Fruit fly (Drosophila melanogaster): ENCODE results near the gene CG31522.

Gene CG31522

DNA sequence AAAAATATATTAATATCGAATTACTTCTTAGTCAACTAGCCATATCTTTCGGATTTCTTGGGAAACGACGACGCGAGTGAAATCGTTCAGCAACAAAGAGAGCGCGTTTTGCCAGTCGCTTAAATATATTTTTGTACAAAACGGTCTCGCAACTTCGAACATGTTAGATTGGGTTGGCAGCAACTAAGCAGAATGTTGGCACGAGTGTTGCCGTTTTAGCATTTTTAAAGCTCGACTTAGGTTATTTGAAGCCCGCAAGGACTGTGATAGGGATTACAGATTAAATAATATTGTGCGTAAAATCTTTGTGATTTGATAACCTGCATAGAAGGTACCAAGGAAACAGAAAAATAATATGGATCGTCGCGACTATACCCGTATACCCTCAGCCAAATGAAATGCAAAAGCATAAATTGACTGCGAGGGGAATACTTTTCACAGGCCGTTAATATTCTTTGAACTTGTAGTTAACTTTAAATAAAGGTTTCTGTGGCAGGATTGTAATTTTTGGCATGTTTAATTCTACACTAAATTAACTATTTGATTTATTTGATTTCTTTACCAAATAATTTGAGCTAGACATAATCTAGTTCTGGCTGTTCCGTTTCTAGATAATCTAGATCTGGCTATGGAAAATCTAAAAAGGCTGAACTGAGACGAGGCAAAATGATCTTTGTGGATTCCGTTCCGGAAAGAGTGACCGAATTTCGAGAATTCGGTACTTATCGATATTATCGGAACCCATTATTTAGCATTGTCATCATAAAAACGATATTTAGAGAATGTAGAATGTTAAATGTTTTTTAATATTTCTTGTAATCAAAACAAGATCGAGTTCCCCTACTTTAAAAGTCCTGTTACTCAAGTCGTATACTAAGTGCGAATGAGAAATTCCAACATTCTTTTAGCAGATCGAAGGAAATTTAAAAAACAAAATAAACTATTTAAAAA, 16.6 kb upstream of the CG31522 start, which contains the start of gene CG31523 (continued):
- TF ChIP-seq trem (tag; optimal IDR thresholded peaks at IDR 0.05), result peak; percentile 0
- peak; percentile 11 for TF ChIP-seq Sox100B (GFP tag; optimal IDR thresholded peaks at IDR 0.05)
- TF ChIP-seq grau (tag; optimal IDR thresholded peaks at IDR 0.05), result no peak
- no peak for TF ChIP-seq h (optimal IDR thresholded peaks at IDR 0.05)
- TF ChIP-seq CoRest (tag; optimal IDR thresholded peaks at IDR 0.05), result peak; percentile 41
- TF ChIP-seq CG11247 (GFP tag; IDR thresholded peaks at IDR 0.05), result no peak
- peak; percentile 19 for TF ChIP-seq CG4424 (GFP tag; optimal IDR thresholded peaks at IDR 0.05)
- TF ChIP-seq Side (GFP tag; optimal IDR thresholded peaks at IDR 0.05), result no peak
- TF ChIP-seq NFAT (GFP tag; IDR thresholded peaks at IDR 0.05), result no peak
- TF ChIP-seq Doc3 (GFP tag; IDR thresholded peaks at IDR 0.05; ENCODE audit: partially characterized antibody), result peak; percentile 58
- no peak for TF ChIP-seq PHDP (tag; optimal IDR thresholded peaks at IDR 0.05)
- no peak for TF ChIP-seq CG11085 (GFP tag; IDR thresholded peaks at IDR 0.05)
- TF ChIP-seq CG3995 (GFP tag; optimal IDR thresholded peaks at IDR 0.05), result peak; percentile 67
- no peak for TF ChIP-seq ci (GFP tag; IDR thresholded peaks at IDR 0.05)
- TF ChIP-seq Ets65A (GFP tag), result peak; percentile 81
- TF ChIP-seq cg (GFP tag; optimal IDR thresholded peaks at IDR 0.05), result no peak
- peak; percentile 34 for TF ChIP-seq kni (GFP tag; optimal IDR thresholded peaks at IDR 0.05)
- TF ChIP-seq Ets97D (GFP tag; optimal IDR thresholded peaks at IDR 0.05), result no peak
- TF ChIP-seq Gug (GFP tag; IDR thresholded peaks at IDR 0.05), result no peak
- peak; percentile 49 for TF ChIP-seq CG15514 (GFP tag; optimal IDR thresholded peaks at IDR 0.05)
- TF ChIP-seq CG2129 (GFP tag; IDR thresholded peaks at IDR 0.05; ENCODE audit: partially characterized antibody), result peak; percentile 51
- no peak for TF ChIP-seq sc (optimal IDR thresholded peaks at IDR 0.05)
- TF ChIP-seq sc (GFP tag; optimal IDR thresholded peaks at IDR 0.05), result no peak
- TF ChIP-seq rib (GFP tag; IDR thresholded peaks at IDR 0.05), result no peak
- TF ChIP-seq ase (GFP tag; IDR thresholded peaks at IDR 0.05), result no peak
- TF ChIP-seq CG7786 (GFP tag; optimal IDR thresholded peaks at IDR 0.05), result no peak
- TF ChIP-seq ttk (GFP tag; IDR thresholded peaks at IDR 0.05), result no peak
- peak; percentile 48 for TF ChIP-seq nmo (GFP tag; optimal IDR thresholded peaks at IDR 0.05)
- peak; percentile 14 for TF ChIP-seq CG30403 (GFP tag; optimal IDR thresholded peaks at IDR 0.05)
- TF ChIP-seq corto (GFP tag; optimal IDR thresholded peaks at IDR 0.05), result peak; percentile 51
- TF ChIP-seq Spps (tag; optimal IDR thresholded peaks at IDR 0.05), result no peak
- TF ChIP-seq CG11093 (GFP tag; IDR thresholded peaks at IDR 0.05), result no peak
- TF ChIP-seq E2f2 (GFP tag; IDR thresholded peaks at IDR 0.05), result peak; percentile 46; the same call in 1 of the 2 replicates
- TF ChIP-seq NK7.1 (GFP tag; optimal IDR thresholded peaks at IDR 0.05), result no peak
- TF ChIP-seq dysf (GFP tag; IDR thresholded peaks at IDR 0.05), result no peak
- TF ChIP-seq CG6765 (GFP tag; optimal IDR thresholded peaks at IDR 0.05), result no peak
- peak; percentile 62; the same call in 2 of the 3 replicates for TF ChIP-seq zen2 (GFP tag; IDR thresholded peaks at IDR 0.05; ENCODE audit: partially characterized antibody)
- TF ChIP-seq ATbp (GFP tag; optimal IDR thresholded peaks at IDR 0.05), result no peak
- no peak for TF ChIP-seq Aef1 (GFP tag; IDR thresholded peaks at IDR 0.05)
- TF ChIP-seq Dll (GFP tag; IDR thresholded peaks at IDR 0.05; ENCODE audit: partially characterized antibody), result peak; percentile 79
- TF ChIP-seq schlank (tag; optimal IDR thresholded peaks at IDR 0.05), result no peak
- TF ChIP-seq Mrtf (GFP tag; IDR thresholded peaks at IDR 0.05), result no peak
- peak; percentile 27 for TF ChIP-seq CG18619 (GFP tag; optimal IDR thresholded peaks at IDR 0.05)
- TF ChIP-seq tup (GFP tag; optimal IDR thresholded peaks at IDR 0.05), result no peak
- TF ChIP-seq NfI (GFP tag; optimal IDR thresholded peaks at IDR 0.05), result no peak
- TF ChIP-seq ewg (GFP tag; optimal IDR thresholded peaks at IDR 0.05), result no peak
- TF ChIP-seq CG5180 (GFP tag; optimal IDR thresholded peaks at IDR 0.05), result peak; percentile 99
- TF ChIP-seq CG34376 (GFP tag; optimal IDR thresholded peaks at IDR 0.05), result no peak
- TF ChIP-seq Gsc (GFP tag; IDR thresholded peaks at IDR 0.05), result no peak
- no peak for TF ChIP-seq pum (GFP tag; optimal IDR thresholded peaks at IDR 0.05)
